Worm (Caenorhabditis elegans) whole organism, mixed stage, embryonic: ENCODE data around the gene F59B10.4.

ENCODE experiments used
- M03D4.4 ChIP-seq: sonication (generic microtip); optimal IDR thresholded peaks from 2 replicates; lab custom pipeline; 2017; ENCODE audit warnings: mild to moderate bottlenecking, missing genetic modification characterization, missing compliant biosample characterization
- bed-3 ChIP-seq: fragments of 200-800 bp; sonication (Bioruptor generic); optimal IDR thresholded peaks from 3 replicates; lab custom pipeline; 2018; ENCODE audit warnings: mild to moderate bottlenecking, missing genetic modification characterization, moderate library complexity, missing compliant biosample characterization
- blmp-1 ChIP-seq: fragments of 150-350 bp; optimal IDR thresholded peaks from 2 replicates; lab custom pipeline; 2014; ENCODE audit warnings: missing biosample characterization, missing genetic modification characterization
- ceh-39 ChIP-seq: fragments of 150-350 bp; optimal IDR thresholded peaks from 2 replicates; lab custom pipeline; 2014; ENCODE audit warnings: missing biosample characterization, missing genetic modification characterization
- ceh-83 ChIP-seq: fragments of 200-800 bp; sonication (Bioruptor generic); optimal IDR thresholded peaks from 2 replicates; lab custom pipeline; 2018; ENCODE audit warnings: mild to moderate bottlenecking, missing genetic modification characterization, missing compliant biosample characterization
- ces-1 ChIP-seq: fragments of 150-350 bp; optimal IDR thresholded peaks from 2 replicates; lab custom pipeline; 2014; ENCODE audit warnings: missing biosample characterization, missing genetic modification reagents, missing genetic modification characterization
- cnd-1 ChIP-seq: fragments of 200-800 bp; sonication (Bioruptor generic); optimal IDR thresholded peaks from 2 replicates; lab custom pipeline; 2018; ENCODE audit warnings: mild to moderate bottlenecking, missing genetic modification characterization, missing compliant biosample characterization
- drap-1 ChIP-seq: fragments of 200-800 bp; sonication (Bioruptor generic); optimal IDR thresholded peaks from 3 replicates; lab custom pipeline; 2018; ENCODE audit warnings: mild to moderate bottlenecking, missing genetic modification characterization, missing compliant biosample characterization
- elt-1 ChIP-seq: sonication (generic microtip); optimal IDR thresholded peaks from 2 replicates; lab custom pipeline; 2017; ENCODE audit warnings: missing genetic modification characterization, mild to moderate bottlenecking, missing compliant biosample characterization, antibody characterized with exemption, moderate library complexity, borderline replicate concordance; ENCODE audit not compliant: insufficient read depth
- ham-2 ChIP-seq: fragments of 200-800 bp; sonication (Bioruptor generic); optimal IDR thresholded peaks from 2 replicates; lab custom pipeline; 2018; ENCODE audit warnings: mild to moderate bottlenecking, missing genetic modification characterization, missing compliant biosample characterization
- hlh-1 ChIP-seq: fragments of 150-350 bp; optimal IDR thresholded peaks from 2 replicates; lab custom pipeline; 2014; ENCODE audit warnings: missing biosample characterization, missing genetic modification reagents, missing genetic modification characterization
- lin-32 ChIP-seq: fragments of 200-800 bp; sonication (Bioruptor generic); optimal IDR thresholded peaks from 2 replicates; lab custom pipeline; 2018; ENCODE audit warnings: mild to moderate bottlenecking, missing genetic modification characterization, missing compliant biosample characterization
- lsy-2 ChIP-seq: fragments of 150-350 bp; optimal IDR thresholded peaks from 2 replicates; lab custom pipeline; 2014; ENCODE audit warnings: missing biosample characterization, missing genetic modification characterization
- mab-5 ChIP-seq: fragments of 150-350 bp; optimal IDR thresholded peaks from 2 replicates; lab custom pipeline; 2014; ENCODE audit warnings: missing biosample characterization, missing genetic modification characterization
- mep-1 ChIP-seq: fragments of 150-350 bp; optimal IDR thresholded peaks from 2 replicates; lab custom pipeline; 2017; ENCODE audit warnings: missing biosample characterization, missing genetic modification reagents, missing genetic modification characterization, inconsistent platforms
- mls-2 ChIP-seq: sonication (generic microtip); optimal IDR thresholded peaks from 2 replicates; lab custom pipeline; 2016; ENCODE audit warnings: mild to moderate bottlenecking, missing genetic modification characterization, moderate library complexity, missing compliant biosample characterization
- nhr-2 ChIP-seq: fragments of 150-350 bp; optimal IDR thresholded peaks from 2 replicates; lab custom pipeline; 2014; ENCODE audit warnings: missing biosample characterization, missing genetic modification characterization
- nhr-237 ChIP-seq: fragments of 150-350 bp; optimal IDR thresholded peaks from 2 replicates; lab custom pipeline; 2014; ENCODE audit warnings: missing biosample characterization, missing genetic modification characterization
- nhr-28 ChIP-seq: fragments of 150-350 bp; optimal IDR thresholded peaks from 2 replicates; lab custom pipeline; 2014; ENCODE audit warnings: missing biosample characterization, missing genetic modification characterization
- nhr-76 ChIP-seq: sonication (generic microtip); optimal IDR thresholded peaks from 2 replicates; lab custom pipeline; 2017; ENCODE audit warnings: missing biosample characterization, missing genetic modification characterization
- pha-4 ChIP-seq: fragments of 150-350 bp; optimal IDR thresholded peaks from 2 replicates; lab custom pipeline; 2018; ENCODE audit warnings: missing biosample characterization, missing genetic modification reagents, missing genetic modification characterization
- snpc-4 ChIP-seq: fragments of 150-350 bp; optimal IDR thresholded peaks from 2 replicates; lab custom pipeline; 2014; ENCODE audit warnings: missing biosample characterization, missing genetic modification characterization
- sptf-1 ChIP-seq: sonication (generic microtip); optimal IDR thresholded peaks from 2 replicates; lab custom pipeline; 2017; ENCODE audit warnings: mild to moderate bottlenecking, missing genetic modification characterization, moderate library complexity, missing compliant biosample characterization
- tbx-8 ChIP-seq: fragments of 200-800 bp; sonication (Bioruptor generic); optimal IDR thresholded peaks from 2 replicates; lab custom pipeline; 2018; ENCODE audit warnings: mild to moderate bottlenecking, missing genetic modification characterization, moderate library complexity, missing compliant biosample characterization
- unc-120 ChIP-seq: sonication (generic microtip); optimal IDR thresholded peaks from 2 replicates; lab custom pipeline; 2017; ENCODE audit warnings: missing genetic modification characterization, missing compliant biosample characterization; ENCODE audit not compliant: poor library complexity, severe bottlenecking
- unc-39 ChIP-seq: fragments of 150-350 bp; optimal IDR thresholded peaks from 2 replicates; lab custom pipeline; 2014; ENCODE audit warnings: missing biosample characterization, missing genetic modification characterization
- unc-62 ChIP-seq: fragments of 150-350 bp; optimal IDR thresholded peaks from 2 replicates; lab custom pipeline; 2014; ENCODE audit warnings: missing biosample characterization, missing genetic modification reagents, missing genetic modification characterization
- zip-8 ChIP-seq: fragments of 150-350 bp; optimal IDR thresholded peaks from 2 replicates; lab custom pipeline; 2014; ENCODE audit warnings: missing biosample characterization, missing genetic modification characterization
- ztf-11 ChIP-seq: fragments of 150-350 bp; optimal IDR thresholded peaks from 2 replicates; lab custom pipeline; 2014; ENCODE audit warnings: missing biosample characterization, missing genetic modification characterization

F59B10.4 gene

ce11 chrII:10507906-10508305 lies 11.0 kb downstream of the F59B10.4 start:
- TF ChIP-seq pha-4 (tag; lab: Kevin White, UChicago) (no peak), nhr-28 (tag; lab: Kevin White, UChicago) (no peak), ceh-83 (GFP tag; lab: Kevin White, UChicago) (no peak)

- TF ChIP-seq bed-3 (GFP tag; lab: Kevin White, UChicago) (no peak), ztf-11 (no peak), lin-32 (GFP tag; lab: Kevin White, UChicago) (no peak), nhr-76 (tag; lab: Kevin White, UChicago) (no peak), elt-1 (no peak), ceh-39 (tag; lab: Kevin White, UChicago) (no peak), mls-2 (tag; lab: Kevin White, UChicago) (no peak)
Observed at ce11 chrII:10505949-10506348, 13.0 kb downstream of the F59B10.4 start.

ce11 chrII:10504729-10505128 lies 14.2 kb downstream of the F59B10.4 start:
- no peak for TF ChIP-seq mab-5 (tag; lab: Kevin White, UChicago)
- TF ChIP-seq mep-1 = peak; percentile 17
- no peak for TF ChIP-seq lin-32 (GFP tag; lab: Kevin White, UChicago)
- TF ChIP-seq elt-1 = no peak
- TF ChIP-seq bed-3 (GFP tag; lab: Kevin White, UChicago) = no peak
- TF ChIP-seq cnd-1 (tag; lab: Kevin White, UChicago) = peak; percentile 23
- TF ChIP-seq sptf-1 (tag; lab: Kevin White, UChicago) = no peak
- no peak for TF ChIP-seq M03D4.4
- TF ChIP-seq snpc-4 (tag; lab: Kevin White, UChicago) = no peak
- peak; percentile 83 for TF ChIP-seq nhr-2 (tag; lab: Kevin White, UChicago)

ce11 chrII:10502491-10503063 lies 16.3 kb downstream of the F59B10.4 start, which contains the start of gene myrf-1:
Gene myrf-1, minus strand, starts transcription at chrII:10502541.
- TF ChIP-seq nhr-237 (tag; lab: Kevin White, UChicago) (no peak), ham-2 (GFP tag; lab: Kevin White, UChicago) (peak; percentile 94), ceh-83 (GFP tag; lab: Kevin White, UChicago) (no peak), pha-4 (tag; lab: Kevin White, UChicago) (peak; percentile 44), mep-1 (peak; percentile 81), cnd-1 (tag; lab: Kevin White, UChicago) (peak; percentile 61), mab-5 (tag; lab: Kevin White, UChicago) (no peak), lsy-2 (tag; lab: Kevin White, UChicago) (peak; percentile 33), M03D4.4 (peak; percentile 48), unc-120 (tag; lab: Kevin White, UChicago) (peak; percentile 73), nhr-2 (tag; lab: Kevin White, UChicago) (peak; percentile 46), ceh-39 (tag; lab: Kevin White, UChicago) (no peak), lin-32 (GFP tag; lab: Kevin White, UChicago) (no peak), hlh-1 (peak; percentile 33), drap-1 (GFP tag; lab: Kevin White, UChicago) (peak; percentile 65), unc-62 (GFP tag; lab: Kevin White, UChicago) (peak; percentile 39), mls-2 (tag; lab: Kevin White, UChicago) (peak; percentile 68), ztf-11 (peak; percentile 76), ces-1 (GFP tag; lab: Kevin White, UChicago) (peak; percentile 58), sptf-1 (tag; lab: Kevin White, UChicago) (peak; percentile 74)

- TF ChIP-seq elt-1 = peak; percentile 65
- TF ChIP-seq nhr-76 (tag; lab: Kevin White, UChicago) = no peak
- TF ChIP-seq blmp-1 = peak; percentile 3
- no peak for TF ChIP-seq cnd-1 (tag; lab: Kevin White, UChicago)
- no peak for TF ChIP-seq mep-1
- no peak for TF ChIP-seq M03D4.4
- peak; percentile 57 for TF ChIP-seq unc-62 (GFP tag; lab: Kevin White, UChicago)
- TF ChIP-seq ces-1 (GFP tag; lab: Kevin White, UChicago) = peak; percentile 37
- no peak for TF ChIP-seq ceh-39 (tag; lab: Kevin White, UChicago)
- no peak for TF ChIP-seq unc-39 (tag; lab: Kevin White, UChicago)
- peak; percentile 27 for TF ChIP-seq ham-2 (GFP tag; lab: Kevin White, UChicago)
- no peak for TF ChIP-seq bed-3 (GFP tag; lab: Kevin White, UChicago)
- TF ChIP-seq pha-4 (tag; lab: Kevin White, UChicago) = no peak
- TF ChIP-seq zip-8 = no peak
- TF ChIP-seq tbx-8 (GFP tag; lab: Kevin White, UChicago) = no peak
Observed at ce11 chrII:10501578-10501977, 17.3 kb downstream of the F59B10.4 start.
